Worm (Caenorhabditis elegans): Measurements from ENCODE around the gene srg-7.

DNA sequence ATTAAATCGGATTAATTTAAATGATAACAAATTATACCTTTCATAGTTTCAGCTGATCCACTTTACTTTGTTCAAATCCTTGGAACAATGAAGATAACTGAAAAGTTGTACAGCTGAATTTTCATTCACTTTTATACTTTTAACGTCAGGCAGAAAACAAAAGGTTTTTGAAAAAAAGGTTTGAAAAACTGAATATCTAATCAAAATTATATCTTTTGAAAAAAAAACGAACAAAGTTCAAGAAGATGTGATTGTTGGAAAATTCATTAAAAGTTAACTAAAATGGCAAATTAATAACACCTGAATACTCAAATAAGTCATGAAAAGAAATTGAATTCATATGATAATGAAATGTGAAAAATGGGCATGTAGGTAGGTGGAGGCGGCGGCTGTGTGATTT lies 31.3 kb downstream of the srg-7 start, which contains the start of gene T12A2.21:
- TF ChIP-seq tbx-11 (GFP tag; IDR thresholded peaks at IDR 0.05): no peak
- TF ChIP-seq sea-1 (GFP tag; conservative IDR thresholded peaks at IDR 0.05): no peak
- TF ChIP-seq ama-1 (optimal IDR thresholded peaks at IDR 0.05): no peak
- TF ChIP-seq hmbx-1 (tag; optimal IDR thresholded peaks at IDR 0.05): no peak
- TF ChIP-seq aly-1 (tag; optimal IDR thresholded peaks at IDR 0.05): no peak
- no peak for TF ChIP-seq hnd-1 (tag; optimal IDR thresholded peaks at IDR 0.05)
- TF ChIP-seq flt-1 (GFP tag; IDR thresholded peaks at IDR 0.05): no peak
- TF ChIP-seq ceh-13 (GFP tag; optimal IDR thresholded peaks at IDR 0.05): no peak
- TF ChIP-seq B0310.2 (tag; optimal IDR thresholded peaks at IDR 0.05): no peak
- no peak for TF ChIP-seq F13C5.2 (tag; optimal IDR thresholded peaks at IDR 0.05)
- TF ChIP-seq ceh-36 (tag; optimal IDR thresholded peaks at IDR 0.05): no peak
